Worm (Caenorhabditis elegans) whole organism, L1 larva: ENCODE measurements around the gene F58B4.7.

Source experiments
- ceh-8 ChIP-seq: fragments of 200-800 bp; sonication (Bioruptor generic); optimal IDR thresholded peaks from 2 replicates; lab custom pipeline; 2018; ENCODE audit warnings: mild to moderate bottlenecking, missing genetic modification characterization, moderate library complexity, missing compliant biosample characterization
- ces-1 ChIP-seq: fragments of 150-350 bp; optimal IDR thresholded peaks from 2 replicates; lab custom pipeline; 2014; ENCODE audit warnings: missing biosample characterization, missing genetic modification reagents, missing genetic modification characterization
- dsc-1 ChIP-seq: sonication (generic microtip); optimal IDR thresholded peaks from 2 replicates; lab custom pipeline; 2016; ENCODE audit warnings: mild to moderate bottlenecking, missing genetic modification characterization, missing compliant biosample characterization
- efl-1 ChIP-seq, 4 experiments: fragments of 150-350 bp; optimal IDR thresholded peaks in 3 of 4; peaks in 1 of 4; 1 replicate in 1 of 4; 2 replicates in 3 of 4; lab custom pipeline; 2014; ENCODE audit warnings: missing biosample characterization in 2 of 4, missing genetic modification characterization in 2 of 4, missing genetic modification reagents in 2 of 4
- elt-3 ChIP-seq, 6 experiments: fragments of 150-350 bp in 1 of 6; sonication (generic microtip); optimal IDR thresholded peaks; 2 replicates each; lab custom pipeline; 2017 to 2018; ENCODE audit warnings: missing biosample characterization in 6 of 6, missing genetic modification characterization in 6 of 6, inconsistent platforms in 1 of 6
- fkh-10 ChIP-seq: sonication (generic microtip); optimal IDR thresholded peaks from 2 replicates; lab custom pipeline; 2017; ENCODE audit warnings: missing biosample characterization, missing genetic modification reagents, missing genetic modification characterization
- hlh-4 ChIP-seq: sonication (generic microtip); optimal IDR thresholded peaks from 2 replicates; lab custom pipeline; 2016; ENCODE audit warnings: mild to moderate bottlenecking, missing genetic modification characterization, missing compliant biosample characterization
- lin-14 ChIP-seq: fragments of 200-800 bp; sonication (Bioruptor generic); optimal IDR thresholded peaks from 2 replicates; lab custom pipeline; 2018; ENCODE audit warnings: mild to moderate bottlenecking, missing genetic modification characterization, moderate library complexity, missing compliant biosample characterization
- lin-35 ChIP-seq, 2 experiments: fragments of 150-350 bp; optimal IDR thresholded peaks; 2 replicates each; lab custom pipeline; 2014; ENCODE audit warnings: missing biosample characterization in 2 of 2, missing genetic modification characterization in 2 of 2, missing genetic modification reagents in 2 of 2
- mdl-1 ChIP-seq, 2 experiments: fragments of 150-350 bp; optimal IDR thresholded peaks; 2 replicates each; lab custom pipeline; 2014 to 2017; ENCODE audit warnings: missing biosample characterization in 2 of 2, missing genetic modification characterization in 2 of 2, inconsistent platforms in 1 of 2
- mef-2 ChIP-seq: fragments of 150-350 bp; optimal IDR thresholded peaks from 2 replicates; lab custom pipeline; 2014; ENCODE audit warnings: missing biosample characterization, missing genetic modification characterization
- mep-1 ChIP-seq: fragments of 150-350 bp; optimal IDR thresholded peaks from 2 replicates; lab custom pipeline; 2014; ENCODE audit warnings: missing biosample characterization, missing genetic modification characterization
- nhr-20 ChIP-seq: sonication (generic microtip); optimal IDR thresholded peaks from 2 replicates; lab custom pipeline; 2016; ENCODE audit warnings: mild to moderate bottlenecking, missing genetic modification characterization, missing compliant biosample characterization
- nhr-47 ChIP-seq: sonication (generic microtip); optimal IDR thresholded peaks from 2 replicates; lab custom pipeline; 2016; ENCODE audit warnings: mild to moderate bottlenecking, missing genetic modification characterization, moderate library complexity, missing compliant biosample characterization
- nhr-71 ChIP-seq: sonication (generic microtip); optimal IDR thresholded peaks from 2 replicates; lab custom pipeline; 2016; ENCODE audit warnings: mild to moderate bottlenecking, missing genetic modification characterization, moderate library complexity, missing compliant biosample characterization
- nhr-76 ChIP-seq: sonication (generic microtip); optimal IDR thresholded peaks from 2 replicates; lab custom pipeline; 2017; ENCODE audit warnings: missing biosample characterization, missing genetic modification characterization
- nhr-77 ChIP-seq: fragments of 150-350 bp; optimal IDR thresholded peaks from 2 replicates; lab custom pipeline; 2014; ENCODE audit warnings: missing biosample characterization, missing genetic modification characterization
- nhr-85 ChIP-seq: sonication (generic microtip); peaks from one replicate; lab custom pipeline; 2016; ENCODE audit warnings: missing genetic modification characterization, inconsistent platforms, missing compliant biosample characterization
- pqm-1 ChIP-seq: sonication (generic microtip); optimal IDR thresholded peaks from 3 replicates; lab custom pipeline; 2017; ENCODE audit warnings: missing biosample characterization, missing genetic modification characterization
- snu-23 ChIP-seq: sonication (generic microtip); optimal IDR thresholded peaks from 2 replicates; lab custom pipeline; 2016; ENCODE audit warnings: missing genetic modification characterization, missing compliant biosample characterization
- sptf-1 ChIP-seq: fragments of 150-350 bp; optimal IDR thresholded peaks from 2 replicates; lab custom pipeline; 2014; ENCODE audit warnings: missing biosample characterization, missing genetic modification characterization
- unc-30 ChIP-seq: sonication (generic microtip); optimal IDR thresholded peaks from 2 replicates; lab custom pipeline; 2017; ENCODE audit warnings: missing biosample characterization, missing genetic modification characterization
- xbp-1 ChIP-seq: sonication (generic microtip); optimal IDR thresholded peaks from 2 replicates; lab custom pipeline; 2016; ENCODE audit warnings: missing genetic modification characterization, missing compliant biosample characterization

F58B4.7 gene

DNA sequence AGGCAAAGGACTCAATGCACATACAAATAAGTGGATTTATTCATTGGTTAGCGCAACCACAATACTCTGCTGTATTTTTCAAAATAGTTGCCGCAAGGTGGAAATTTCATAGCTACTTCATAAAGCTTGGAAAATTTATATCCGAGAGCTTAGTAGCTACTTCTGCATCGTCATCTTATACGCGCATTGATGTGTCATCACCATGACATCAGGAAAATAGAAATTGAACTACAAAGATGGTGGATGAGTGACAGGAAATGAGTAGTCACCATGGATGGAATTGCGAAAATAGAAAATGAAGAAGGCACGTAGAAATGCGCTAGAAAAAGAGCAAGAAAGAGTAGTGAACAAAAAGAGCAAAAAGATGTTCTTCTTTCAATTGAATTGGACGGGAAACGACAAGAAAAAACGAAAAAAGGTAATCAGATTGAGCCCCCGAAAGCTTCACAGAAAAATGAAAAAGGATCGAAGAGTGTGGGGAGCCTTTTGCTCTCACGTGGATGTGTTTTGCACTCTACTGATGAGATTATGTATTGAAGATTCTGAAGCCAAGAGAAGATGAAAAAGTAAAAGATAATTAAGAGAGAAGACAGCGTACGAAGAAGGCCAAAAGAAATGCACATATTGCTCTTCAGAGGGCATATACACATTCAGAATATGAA, 48.1 kb downstream of the F58B4.7 start:
- TF ChIP-seq ceh-8 (GFP tag; lab: Kevin White, UChicago) (no peak), ces-1 (GFP tag; lab: Kevin White, UChicago) (peak; percentile 64), unc-30 (tag; lab: Kevin White, UChicago) (no peak), sptf-1 (tag; lab: Kevin White, UChicago) (no peak), mef-2 (tag; lab: Kevin White, UChicago) (no peak), lin-14 (peak; percentile 76), nhr-47 (tag; lab: Kevin White, UChicago) (peak; percentile 28), nhr-71 (peak; percentile 59), fkh-10 (GFP tag; lab: Kevin White, UChicago) (peak; percentile 96), mep-1 (peak; percentile 7)

DNA sequence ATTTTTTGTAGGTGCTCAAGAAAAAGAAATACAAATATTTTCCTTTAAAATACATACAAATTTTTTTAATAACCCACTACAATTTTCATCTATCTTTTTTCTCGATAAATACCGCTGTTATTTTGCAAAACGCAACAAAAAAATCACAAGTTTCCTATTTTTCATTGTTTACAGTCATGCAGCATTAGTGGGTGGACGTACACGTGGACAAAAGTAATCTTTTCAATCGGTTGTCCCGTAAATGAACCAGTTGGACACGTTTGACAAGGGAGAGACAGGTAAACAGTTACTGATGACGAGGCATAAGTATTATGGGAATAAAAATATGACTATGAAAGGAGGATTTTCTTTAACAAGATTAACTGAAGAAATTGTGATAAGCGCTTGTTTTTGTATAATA, 49.9 kb downstream of the F58B4.7 start:
- TF ChIP-seq nhr-20 (tag; lab: Kevin White, UChicago) (peak; percentile 24), mdl-1 (tag; optimal IDR thresholded peaks at IDR 0.05; lab: Kevin White, UChicago) (peak in 1 of 2 experiments; percentile 56), elt-3 (tag; optimal IDR thresholded peaks at IDR 0.05; lab: Kevin White, UChicago) (peak in 1 of 6 experiments; percentile 41), lin-14 (peak; percentile 46), nhr-76 (tag; lab: Kevin White, UChicago) (no peak), nhr-71 (peak; percentile 13), nhr-77 (tag; lab: Kevin White, UChicago) (no peak), hlh-4 (tag; lab: Kevin White, UChicago) (no peak), fkh-10 (GFP tag; lab: Kevin White, UChicago) (no peak), mep-1 (no peak), lin-35 (GFP tag; optimal IDR thresholded peaks at IDR 0.05; lab: Kevin White, UChicago) (peak in 1 of 2 experiments; percentile 23), snu-23 (GFP tag; lab: Kevin White, UChicago) (peak; percentile 47), nhr-85 (peak; percentile 8), pqm-1 (no peak), efl-1 (optimal IDR thresholded peaks at IDR 0.05; lab: Kevin White, UChicago) (no peak), efl-1 (GFP tag; optimal IDR thresholded peaks at IDR 0.05 in 1 of 2; lab: Kevin White, UChicago) (peak in 1 of 2 experiments; percentile 76), dsc-1 (tag; lab: Kevin White, UChicago) (peak; percentile 36), xbp-1 (tag; lab: Kevin White, UChicago) (peak; percentile 46)
- TF ChIP-seq, all 84 proteins: peak for 11
